Fruit fly (Drosophila melanogaster) whole organism, pupa: ENCODE measurements around the gene CG32284.

Experiments
- CG12605 ChIP-seq: fragments of 200-800 bp; sonication (Bioruptor generic); IDR thresholded peaks from 2 replicates; pipeline ENCODE4 v1.3.6; 2022; ENCODE audit warnings: missing biosample characterization, missing genetic modification characterization
- CG17806 ChIP-seq: fragments of 200-800 bp; sonication (Bioruptor generic); optimal IDR thresholded peaks from 2 replicates; lab custom pipeline; 2018; ENCODE audit warnings: missing biosample characterization, mild to moderate bottlenecking, missing genetic modification characterization, moderate library complexity
- CG8301 ChIP-seq: fragments of 200-800 bp; sonication (Bioruptor generic); optimal IDR thresholded peaks from 2 replicates; lab custom pipeline; 2018; ENCODE audit warnings: missing biosample characterization, mild to moderate bottlenecking, missing genetic modification characterization
- D1 ChIP-seq: fragments of 200-800 bp; sonication (Bioruptor generic); optimal IDR thresholded peaks from 2 replicates; lab custom pipeline; 2018; ENCODE audit warnings: missing biosample characterization, mild to moderate bottlenecking, missing genetic modification characterization, moderate library complexity
- EcR ChIP-seq: fragments of 200-800 bp; sonication (Bioruptor generic); optimal IDR thresholded peaks from 3 replicates; lab custom pipeline; 2019; ENCODE audit warnings: missing biosample characterization, missing genetic modification characterization, mild to moderate bottlenecking, moderate library complexity, missing genetic modification reagents
- gl ChIP-seq: fragments of 200-800 bp; sonication (Bioruptor generic); optimal IDR thresholded peaks from 2 replicates; lab custom pipeline; 2018; ENCODE audit warnings: missing biosample characterization, mild to moderate bottlenecking, missing genetic modification characterization

dm6 chr3L:3179474-3179873 lies 7.0 kb upstream of the CG32284 start:
- TF ChIP-seq gl: peak; percentile 89
- TF ChIP-seq CG17806 (tag; lab: Kevin White, UChicago): peak; percentile 93
- no peak for TF ChIP-seq D1
- TF ChIP-seq CG8301 (tag; lab: Kevin White, UChicago): peak; percentile 94
- TF ChIP-seq CG12605: peak; percentile 91
- peak; percentile 98 for TF ChIP-seq EcR (GFP tag; lab: Kevin White, UChicago)
